Fruit fly (Drosophila melanogaster): Measurements from ENCODE around the gene AMPKalpha.
A peak's percentile ranks its signal among the peaks of the same experiment; 100 is the strongest.

Gene AMPKalpha

dm6 chrX:1380350-1381060 is 5.2 kb downstream of the AMPKalpha start, which contains the start of the genes CG3719 and CG32813:
TSS of gene CG3719 (minus strand) at chrX:1380480.
TSS of gene CG32813 (plus strand) at chrX:1380914.
- no peak for TF ChIP-seq CG15479 (GFP tag; optimal IDR thresholded peaks at IDR 0.05)
- peak; percentile 31; the same call in 1 of the 2 replicates for TF ChIP-seq Xrp1 (GFP tag; IDR thresholded peaks at IDR 0.05)
- 0 out of 3 replicates have a peak, but pooled peaks have one; percentile 22 for TF ChIP-seq Opbp (GFP tag; IDR thresholded peaks at IDR 0.05; ENCODE audit: partially characterized antibody)
- TF ChIP-seq CG13775 (GFP tag; optimal IDR thresholded peaks at IDR 0.05): peak; percentile 25
- peak; percentile 2 for TF ChIP-seq Camta (GFP tag; optimal IDR thresholded peaks at IDR 0.05)
- no peak for TF ChIP-seq gcm2 (GFP tag; optimal IDR thresholded peaks at IDR 0.05)
- TF ChIP-seq sima (GFP tag; optimal IDR thresholded peaks at IDR 0.05): no peak
- TF ChIP-seq Ssrp (tag; optimal IDR thresholded peaks at IDR 0.05): no peak
- TF ChIP-seq D19A (tag; optimal IDR thresholded peaks at IDR 0.05): no peak
- TF ChIP-seq CG9609 (GFP tag; optimal IDR thresholded peaks at IDR 0.05): peak; percentile 23
- no peak for TF ChIP-seq CG7963 (GFP tag; IDR thresholded peaks at IDR 0.05; ENCODE audit: partially characterized antibody)
- no peak for TF ChIP-seq pan (optimal IDR thresholded peaks at IDR 0.05)
- TF ChIP-seq pan (GFP tag; optimal IDR thresholded peaks at IDR 0.05 in 1 of 2, IDR thresholded peaks at IDR 0.05 in 1 of 2): no peak
- no peak for TF ChIP-seq CG12236 (GFP tag; optimal IDR thresholded peaks at IDR 0.05)
- TF ChIP-seq Deaf1 (tag; optimal IDR thresholded peaks at IDR 0.05): peak; percentile 36
- TF ChIP-seq ara (GFP tag; IDR thresholded peaks at IDR 0.05): no peak
- peak; percentile 40 for TF ChIP-seq HLH54F (GFP tag; optimal IDR thresholded peaks at IDR 0.05)
- peak; percentile 49 for TF ChIP-seq Ets97D (GFP tag; optimal IDR thresholded peaks at IDR 0.05)
- TF ChIP-seq CG11247 (GFP tag; IDR thresholded peaks at IDR 0.05): no peak
- TF ChIP-seq jing (GFP tag; optimal IDR thresholded peaks at IDR 0.05): no peak
- TF ChIP-seq CG2116 (GFP tag; optimal IDR thresholded peaks at IDR 0.05): peak; percentile 64
- no peak for TF ChIP-seq Ada2b (GFP tag; IDR thresholded peaks at IDR 0.05)
- no peak for TF ChIP-seq CG8290 (GFP tag; optimal IDR thresholded peaks at IDR 0.05)
- TF ChIP-seq CG8290 (tag; optimal IDR thresholded peaks at IDR 0.05): peak in 1 of 2 experiments; percentile 77
- peak; percentile 89 for TF ChIP-seq sens (GFP tag)
- TF ChIP-seq CHES-1-like (GFP tag; optimal IDR thresholded peaks at IDR 0.05): peak; percentile 32
- TF ChIP-seq fd96Cb (tag; optimal IDR thresholded peaks at IDR 0.05): peak; percentile 0
- peak; percentile 97 for TF ChIP-seq CG15514 (GFP tag; optimal IDR thresholded peaks at IDR 0.05)
- TF ChIP-seq p53 (GFP tag; optimal IDR thresholded peaks at IDR 0.05): no peak
- TF ChIP-seq Hr78 (GFP tag; optimal IDR thresholded peaks at IDR 0.05): no peak
- no peak; the same call in 1 of the 2 replicates for TF ChIP-seq CG4730 (GFP tag; IDR thresholded peaks at IDR 0.05)
- TF ChIP-seq CG10543 (GFP tag; optimal IDR thresholded peaks at IDR 0.05): peak; percentile 60
- no peak for TF ChIP-seq ATbp (GFP tag; optimal IDR thresholded peaks at IDR 0.05)
- TF ChIP-seq Ptx1 (GFP tag; IDR thresholded peaks at IDR 0.05): 0 out of 2 replicates have a peak, but pooled peaks have one; percentile 9
- peak; percentile 44 for TF ChIP-seq Hsf (GFP tag; optimal IDR thresholded peaks at IDR 0.05)
- TF ChIP-seq corto (GFP tag; optimal IDR thresholded peaks at IDR 0.05): no peak
- no peak for TF ChIP-seq CG1832 (GFP tag; optimal IDR thresholded peaks at IDR 0.05)
- no peak for TF ChIP-seq kah (GFP tag; optimal IDR thresholded peaks at IDR 0.05)
- no peak for TF ChIP-seq CkIIα-i1 (GFP tag; IDR thresholded peaks at IDR 0.05)
- TF ChIP-seq CG2199 (GFP tag; IDR thresholded peaks at IDR 0.05): no peak
- TF ChIP-seq row (GFP tag; IDR thresholded peaks at IDR 0.05): peak; percentile 53
- peak; percentile 72 for TF ChIP-seq CG1603 (tag; optimal IDR thresholded peaks at IDR 0.05)
- peak in 1 of 2 experiments; percentile 86 for TF ChIP-seq insv (GFP tag; optimal IDR thresholded peaks at IDR 0.05)
- no peak for TF ChIP-seq sna (GFP tag; IDR thresholded peaks at IDR 0.05; ENCODE audit: partially characterized antibody)
- TF ChIP-seq CG17385 (GFP tag; optimal IDR thresholded peaks at IDR 0.05): peak; percentile 31
- no peak for TF ChIP-seq PHDP (tag; optimal IDR thresholded peaks at IDR 0.05)
- peak; percentile 65 for TF ChIP-seq NFAT (GFP tag; IDR thresholded peaks at IDR 0.05)
- peak; percentile 53 for TF ChIP-seq CG3847 (GFP tag; IDR thresholded peaks at IDR 0.05)
- peak; percentile 32 for TF ChIP-seq gro (GFP tag; optimal IDR thresholded peaks at IDR 0.05)
- no peak; the same call in 3 of the 4 replicates for TF ChIP-seq Gug (GFP tag; IDR thresholded peaks at IDR 0.05)

All from whole organism, embryonic.